Worm (Caenorhabditis elegans) whole organism, L4 larva: ENCODE measurements around the gene R155.5.

Experiments used
- F10B5.3 ChIP-seq: sonication (generic microtip); optimal IDR thresholded peaks from 2 replicates; lab custom pipeline; 2016; ENCODE audit warnings: mild to moderate bottlenecking, missing genetic modification characterization, missing compliant biosample characterization
- F44E2.7 ChIP-seq: fragments of 200-800 bp; sonication (Bioruptor generic); IDR thresholded peaks from 2 replicates; pipeline ENCODE4 v2.1.2; 2022; ENCODE audit warnings: missing genetic modification characterization, missing compliant biosample characterization
- R02D3.7 ChIP-seq: fragments of 150-350 bp; sonication (generic microtip); optimal IDR thresholded peaks from 3 replicates; lab custom pipeline; 2014; ENCODE audit warnings: missing biosample characterization, missing genetic modification characterization
- Y105C5A.15 ChIP-seq: fragments of 200-800 bp; sonication (Bioruptor generic); IDR thresholded peaks from 2 replicates; pipeline ENCODE4 v1.3.6; 2022; ENCODE audit warnings: missing genetic modification characterization, missing compliant biosample characterization
- Y48G9A.11 ChIP-seq: fragments of 200-800 bp; sonication (Bioruptor generic); IDR thresholded peaks from 2 replicates; pipeline ENCODE4 v1.3.6; 2022; ENCODE audit warnings: missing genetic modification reagents, missing genetic modification characterization, missing compliant biosample characterization
- Y75B8A.6 ChIP-seq: fragments of 200-800 bp; sonication (Bioruptor generic); IDR thresholded peaks from 2 replicates; pipeline ENCODE4 v1.3.6; 2022; ENCODE audit warnings: missing genetic modification reagents, missing genetic modification characterization, missing compliant biosample characterization
- aha-1 ChIP-seq: fragments of 150-350 bp; peaks from one replicate; lab custom pipeline; 2014; ENCODE audit warnings: missing biosample characterization, missing genetic modification characterization
- ama-1 ChIP-seq: fragments of 150-350 bp; optimal IDR thresholded peaks from 2 replicates; lab custom pipeline; 2014; ENCODE audit warnings: inconsistent platforms, mixed read lengths
- attf-4 ChIP-seq: sonication (generic microtip); optimal IDR thresholded peaks from 3 replicates; lab custom pipeline; 2017; ENCODE audit warnings: missing biosample characterization, missing genetic modification characterization
- ceh-28 ChIP-seq: fragments of 150-350 bp; optimal IDR thresholded peaks from 2 replicates; lab custom pipeline; 2014; ENCODE audit warnings: missing biosample characterization, missing genetic modification reagents, missing genetic modification characterization
- ceh-44 ChIP-seq: fragments of 200-800 bp; sonication (Bioruptor generic); IDR thresholded peaks from 2 replicates; pipeline ENCODE4 v1.3.6; 2022; ENCODE audit warnings: missing genetic modification reagents, missing genetic modification characterization, missing compliant biosample characterization
- ceh-62 ChIP-seq: sonication (generic microtip); optimal IDR thresholded peaks from 2 replicates; lab custom pipeline; 2017; ENCODE audit warnings: missing biosample characterization, missing genetic modification characterization
- ces-1 ChIP-seq: fragments of 150-350 bp; sonication (generic microtip); optimal IDR thresholded peaks from 4 replicates; lab custom pipeline; 2014; ENCODE audit warnings: missing biosample characterization, missing genetic modification reagents, missing genetic modification characterization
- cey-2 ChIP-seq: sonication (generic microtip); optimal IDR thresholded peaks from 3 replicates; lab custom pipeline; 2017; ENCODE audit warnings: missing genetic modification characterization, mild to moderate bottlenecking, missing compliant biosample characterization, antibody characterized with exemption, borderline replicate concordance; ENCODE audit not compliant: insufficient read depth
- ctbp-1 ChIP-seq: fragments of 200-800 bp; sonication (Bioruptor generic); IDR thresholded peaks from 2 replicates; pipeline ENCODE4 v1.3.6; 2022; ENCODE audit warnings: missing genetic modification reagents, missing genetic modification characterization, missing compliant biosample characterization
- daf-12 ChIP-seq: fragments of 150-350 bp; optimal IDR thresholded peaks from 2 replicates; lab custom pipeline; 2014; ENCODE audit warnings: missing biosample characterization, missing genetic modification reagents, missing genetic modification characterization
- daf-8 ChIP-seq: fragments of 200-800 bp; sonication (Bioruptor generic); IDR thresholded peaks from 2 replicates; pipeline ENCODE4 v1.3.6; 2022; ENCODE audit warnings: missing genetic modification characterization, missing compliant biosample characterization
- dmd-8 ChIP-seq: fragments of 200-800 bp; sonication (Bioruptor generic); IDR thresholded peaks from 2 replicates; pipeline ENCODE4 v1.3.6; 2022; ENCODE audit warnings: missing genetic modification characterization, missing compliant biosample characterization
- duxl-1 ChIP-seq: sonication (generic microtip); optimal IDR thresholded peaks from 2 replicates; lab custom pipeline; 2016; ENCODE audit warnings: mild to moderate bottlenecking, missing genetic modification characterization, moderate library complexity, missing compliant biosample characterization; ENCODE audit not compliant: poor library complexity
- egl-27 ChIP-seq: sonication (generic microtip); optimal IDR thresholded peaks from 3 replicates; lab custom pipeline; 2017; ENCODE audit warnings: missing biosample characterization, missing genetic modification reagents, missing genetic modification characterization
- egl-43 ChIP-seq: fragments of 200-800 bp; sonication (Bioruptor generic); IDR thresholded peaks from 2 replicates; pipeline ENCODE4 v1.3.6; 2022; ENCODE audit warnings: missing genetic modification reagents, missing genetic modification characterization, missing compliant biosample characterization
- hif-1 ChIP-seq, 2 experiments: sonication (generic microtip); optimal IDR thresholded peaks; 2 replicates each; lab custom pipeline; 2016 to 2017; ENCODE audit warnings: missing compliant biosample characterization in 2 of 2, missing genetic modification characterization in 2 of 2, missing genetic modification reagents in 2 of 2, missing genotype in 2 of 2, mild to moderate bottlenecking in 1 of 2
- hlh-11 ChIP-seq: fragments of 200-800 bp; sonication (Bioruptor generic); optimal IDR thresholded peaks from 2 replicates; lab custom pipeline; 2018; ENCODE audit warnings: mild to moderate bottlenecking, missing genetic modification characterization, missing compliant biosample characterization
- hlh-30 ChIP-seq: sonication (generic microtip); optimal IDR thresholded peaks from 2 replicates; lab custom pipeline; 2017; ENCODE audit warnings: antibody characterized with exemption, mild to moderate bottlenecking, missing genetic modification characterization, missing compliant biosample characterization; ENCODE audit not compliant: insufficient read depth
- jun-1 ChIP-seq: fragments of 150-350 bp; optimal IDR thresholded peaks from 2 replicates; lab custom pipeline; 2014; ENCODE audit warnings: missing biosample characterization, missing genetic modification reagents, missing genetic modification characterization
- lim-7 ChIP-seq: fragments of 200-800 bp; sonication (Bioruptor generic); IDR thresholded peaks from 2 replicates; pipeline ENCODE4 v1.3.6; 2022; ENCODE audit warnings: missing genetic modification characterization, missing compliant biosample characterization
- lin-1 ChIP-seq: fragments of 200-800 bp; sonication (Bioruptor generic); IDR thresholded peaks from 2 replicates; pipeline ENCODE4 v1.3.6; 2022; ENCODE audit warnings: missing genetic modification reagents, missing genetic modification characterization, missing compliant biosample characterization
- lin-15B ChIP-seq: fragments of 150-350 bp; sonication (generic microtip); optimal IDR thresholded peaks from 3 replicates; lab custom pipeline; 2014; ENCODE audit warnings: missing biosample characterization, missing genetic modification characterization
- lin-29 ChIP-seq: fragments of 200-800 bp; sonication (Bioruptor generic); IDR thresholded peaks from 2 replicates; pipeline ENCODE4 v1.3.6; 2022; ENCODE audit warnings: missing genetic modification reagents, missing genetic modification characterization, missing compliant biosample characterization
- lin-38 ChIP-seq: fragments of 200-800 bp; sonication (Bioruptor generic); IDR thresholded peaks from 2 replicates; pipeline ENCODE4 v1.3.6; 2022; ENCODE audit warnings: missing genetic modification reagents, missing genetic modification characterization, missing compliant biosample characterization
- madf-5 ChIP-seq, 2 experiments: fragments of 200-800 bp; sonication (Bioruptor generic); IDR thresholded peaks; 2 replicates each; pipeline ENCODE4 v1.3.6; 2022; ENCODE audit warnings: missing compliant biosample characterization in 2 of 2, missing genetic modification characterization in 2 of 2
- mdt-29 ChIP-seq: fragments of 200-800 bp; sonication (Bioruptor generic); IDR thresholded peaks from 2 replicates; pipeline ENCODE4 v1.3.6; 2022; ENCODE audit warnings: missing genetic modification reagents, missing genetic modification characterization, missing compliant biosample characterization
- mep-1 ChIP-seq: fragments of 150-350 bp; sonication (generic microtip); optimal IDR thresholded peaks from 3 replicates; lab custom pipeline; 2014; ENCODE audit warnings: missing biosample characterization, missing genetic modification characterization
- nhr-11 ChIP-seq: fragments of 150-350 bp; optimal IDR thresholded peaks from 2 replicates; lab custom pipeline; 2014; ENCODE audit warnings: missing biosample characterization, missing genetic modification characterization
- nhr-41 ChIP-seq: fragments of 200-800 bp; sonication (Bioruptor generic); IDR thresholded peaks from 2 replicates; pipeline ENCODE4 v1.3.6; 2022; ENCODE audit warnings: missing genetic modification reagents, missing genetic modification characterization, missing compliant biosample characterization
- nhr-6 ChIP-seq: fragments of 150-350 bp; optimal IDR thresholded peaks from 2 replicates; lab custom pipeline; 2014; ENCODE audit warnings: missing biosample characterization, missing genetic modification characterization
- nhr-76 ChIP-seq: fragments of 150-350 bp; optimal IDR thresholded peaks from 2 replicates; lab custom pipeline; 2014; ENCODE audit warnings: missing biosample characterization, missing genetic modification characterization
- nhr-77 ChIP-seq: fragments of 150-350 bp; optimal IDR thresholded peaks from 2 replicates; lab custom pipeline; 2014; ENCODE audit warnings: missing biosample characterization, missing genetic modification characterization
- saeg-2 ChIP-seq: fragments of 200-800 bp; sonication (Bioruptor generic); IDR thresholded peaks from 2 replicates; pipeline ENCODE4 v1.3.6; 2022; ENCODE audit warnings: missing genetic modification reagents, missing genetic modification characterization, missing compliant biosample characterization
- sdz-12 ChIP-seq: fragments of 200-800 bp; sonication (Bioruptor generic); optimal IDR thresholded peaks from 2 replicates; lab custom pipeline; 2018; ENCODE audit warnings: mild to moderate bottlenecking, missing genetic modification characterization, missing compliant biosample characterization
- skn-1 ChIP-seq: fragments of 150-350 bp; optimal IDR thresholded peaks from 2 replicates; lab custom pipeline; 2014; ENCODE audit warnings: missing biosample characterization, missing genetic modification characterization
- spr-1 ChIP-seq: sonication (generic microtip); optimal IDR thresholded peaks from 2 replicates; lab custom pipeline; 2016; ENCODE audit warnings: mild to moderate bottlenecking, missing genetic modification characterization, missing compliant biosample characterization
- spr-3 ChIP-seq: fragments of 200-800 bp; sonication (Bioruptor generic); optimal IDR thresholded peaks from 2 replicates; lab custom pipeline; 2018; ENCODE audit warnings: mild to moderate bottlenecking, missing genetic modification characterization, missing compliant biosample characterization
- tag-97 ChIP-seq: fragments of 200-800 bp; sonication (Bioruptor generic); IDR thresholded peaks from 2 replicates; pipeline ENCODE4 v1.3.6; 2022; ENCODE audit warnings: missing genetic modification characterization, missing compliant biosample characterization
- tra-1 ChIP-seq: fragments of 200-800 bp; sonication (Bioruptor generic); IDR thresholded peaks from 2 replicates; pipeline ENCODE4 v1.3.6; 2022; ENCODE audit warnings: missing genetic modification reagents, missing genetic modification characterization, missing compliant biosample characterization
- unc-130 ChIP-seq: sonication (generic microtip); optimal IDR thresholded peaks from 2 replicates; lab custom pipeline; 2016; ENCODE audit warnings: missing genetic modification reagents, missing genetic modification characterization, missing compliant biosample characterization
- unc-39 ChIP-seq: sonication (generic microtip); optimal IDR thresholded peaks from 2 replicates; lab custom pipeline; 2017; ENCODE audit warnings: missing biosample characterization, missing genetic modification characterization
- unc-62 ChIP-seq, 3 experiments: fragments of 150-350 bp in 1 of 3; sonication (generic microtip); optimal IDR thresholded peaks in 2 of 3; peaks in 1 of 3; 1 replicate in 1 of 3; 2 replicates in 2 of 3; lab custom pipeline; 2014 to 2017; ENCODE audit warnings: missing biosample characterization in 3 of 3, missing genetic modification characterization in 3 of 3, missing genetic modification reagents in 3 of 3, missing genotype in 1 of 3
- zip-11 ChIP-seq: fragments of 200-800 bp; sonication (Bioruptor generic); IDR thresholded peaks from 2 replicates; pipeline ENCODE4 v1.3.6; 2022; ENCODE audit warnings: missing genetic modification characterization, missing compliant biosample characterization
- zip-2 ChIP-seq: fragments of 150-350 bp; optimal IDR thresholded peaks from 2 replicates; lab custom pipeline; 2014; ENCODE audit warnings: missing biosample characterization, missing genetic modification characterization
- ztf-11 ChIP-seq: fragments of 150-350 bp; optimal IDR thresholded peaks from 2 replicates; lab custom pipeline; 2014; ENCODE audit warnings: missing biosample characterization, missing genetic modification characterization
- ztf-7 ChIP-seq: fragments of 150-350 bp; optimal IDR thresholded peaks from 2 replicates; lab custom pipeline; 2014; ENCODE audit warnings: missing biosample characterization, missing genetic modification characterization

R155.5 gene

DNA sequence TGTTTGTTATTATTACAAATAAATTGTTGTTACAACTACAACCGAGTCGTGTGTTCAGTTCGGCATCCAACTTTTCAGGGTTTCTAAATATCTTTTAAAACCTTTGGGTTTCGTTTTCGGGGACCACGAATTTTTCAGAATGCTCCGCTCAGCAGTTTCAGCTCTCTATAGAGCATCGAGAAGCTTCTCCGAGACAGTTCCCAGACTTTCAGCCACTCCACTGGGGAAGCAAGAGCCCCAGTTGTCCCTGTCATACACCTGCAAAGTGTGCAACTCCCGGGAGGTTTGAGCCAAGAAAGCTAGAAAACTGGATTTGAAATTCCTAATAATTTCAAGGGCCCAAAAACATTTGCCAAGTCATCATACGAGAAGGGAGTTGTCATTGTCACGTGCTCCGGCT is 18.9 kb downstream of the R155.5 start, which contains the start of gene F53A3.7 (continued):
- no peak for TF ChIP-seq zip-11 (GFP tag; lab: Robert Waterston, UW)
- no peak for TF ChIP-seq Y75B8A.6 (GFP tag; lab: Robert Waterston, UW)
- no peak for TF ChIP-seq attf-4
- TF ChIP-seq nhr-77 (tag; lab: Kevin White, UChicago) = no peak
- TF ChIP-seq R02D3.7 (tag; lab: Kevin White, UChicago) = no peak
- 0 out of 2 replicates have a peak, but pooled peaks have one; percentile 11 for TF ChIP-seq nhr-41
- TF ChIP-seq lim-7 (GFP tag; lab: Robert Waterston, UW) = no peak
- peak; percentile 63 for TF ChIP-seq sdz-12 (GFP tag; lab: Kevin White, UChicago)
- no peak for TF ChIP-seq mdt-29 (GFP tag; lab: Robert Waterston, UW)
- TF ChIP-seq ceh-28 = no peak
- TF ChIP-seq ceh-62 (tag; lab: Kevin White, UChicago) = no peak
- no peak for TF ChIP-seq ces-1 (GFP tag; lab: Kevin White, UChicago)
- no peak for TF ChIP-seq egl-43 (GFP tag; lab: Robert Waterston, UW)
- no peak for TF ChIP-seq egl-27
- TF ChIP-seq spr-3 (GFP tag; lab: Kevin White, UChicago) = no peak
- TF ChIP-seq unc-39 (tag; lab: Kevin White, UChicago) = no peak
- no peak for TF ChIP-seq jun-1
- no peak for TF ChIP-seq lin-15B
- TF ChIP-seq unc-62 (GFP tag; optimal IDR thresholded peaks at IDR 0.05 in 1 of 2; lab: Kevin White, UChicago) = no peak
- no peak for TF ChIP-seq unc-62 (tag; optimal IDR thresholded peaks at IDR 0.05; lab: Kevin White, UChicago)
- peak; percentile 67 for TF ChIP-seq lin-38 (GFP tag; lab: Robert Waterston, UW)
- TF ChIP-seq hlh-11 (tag; lab: Kevin White, UChicago) = no peak
- peak; percentile 81 for TF ChIP-seq aha-1 (tag; lab: Kevin White, UChicago)
- peak; percentile 42 for TF ChIP-seq unc-130 (GFP tag; lab: Kevin White, UChicago)
- no peak for TF ChIP-seq daf-8 (GFP tag; lab: Robert Waterston, UW)
- peak; percentile 41; the same call in 1 of the 2 replicates for TF ChIP-seq tra-1
- no peak for TF ChIP-seq ztf-7 (tag; lab: Kevin White, UChicago)
- no peak for TF ChIP-seq F44E2.7 (GFP tag; lab: Robert Waterston, UW)
- TF ChIP-seq hlh-30 (tag; lab: Kevin White, UChicago) = no peak
- peak; percentile 67; the same call in 1 of the 2 replicates for TF ChIP-seq Y105C5A.15 (GFP tag; lab: Robert Waterston, UW)
- TF ChIP-seq hif-1 (tag; optimal IDR thresholded peaks at IDR 0.05; lab: Kevin White, UChicago) = no peak
- no peak for TF ChIP-seq lin-29
- TF ChIP-seq nhr-76 (tag; lab: Kevin White, UChicago) = no peak
- TF ChIP-seq madf-5 (GFP tag; IDR thresholded peaks at IDR 0.05; lab: Robert Waterston, UW) = peak in 1 of 2 experiments; percentile 45; a peak in 1 of 4 replicates
- TF ChIP-seq spr-1 = no peak
- no peak for TF ChIP-seq skn-1 (tag; lab: Kevin White, UChicago)
- TF ChIP-seq duxl-1 = no peak

DNA sequence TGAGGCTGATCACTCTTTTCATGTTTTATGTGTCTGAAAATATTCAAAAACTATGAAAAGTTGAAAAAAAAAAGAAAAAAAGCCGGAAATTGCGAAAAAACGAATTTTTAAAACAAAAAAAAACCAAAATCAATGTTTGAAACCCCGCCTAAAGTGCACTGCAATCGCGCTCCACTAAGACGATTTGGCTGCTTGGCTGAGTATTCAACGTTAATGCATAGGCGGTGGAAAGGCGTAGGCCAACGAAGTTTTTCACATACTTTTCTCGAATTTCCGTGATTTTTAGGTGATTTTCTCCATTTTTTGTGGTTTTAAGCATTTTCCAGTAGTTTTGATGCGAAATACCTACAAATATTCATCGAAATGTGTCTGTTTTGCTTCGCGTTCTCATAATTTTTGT is 20.1 kb downstream of the R155.5 start, which contains the start of the genes polh-1 and rps-22:
polh-1 (minus strand) TSS at position 34 of the 400 bp plus-strand sequence.
rps-22 (plus strand) TSS at position 300 of the 400 bp plus-strand sequence.
- TF ChIP-seq lin-29 = no peak
- TF ChIP-seq daf-12 (tag; lab: Kevin White, UChicago) = no peak
- no peak for TF ChIP-seq Y48G9A.11
- TF ChIP-seq Y105C5A.15 (GFP tag; lab: Robert Waterston, UW) = no peak
- peak; percentile 15 for TF ChIP-seq unc-130 (GFP tag; lab: Kevin White, UChicago)
- peak; percentile 54; the same call in 1 of the 2 replicates for TF ChIP-seq lin-1 (GFP tag; lab: Robert Waterston, UW)
- no peak for TF ChIP-seq saeg-2 (GFP tag; lab: Robert Waterston, UW)
- no peak for TF ChIP-seq dmd-8 (GFP tag; lab: Robert Waterston, UW)
- TF ChIP-seq duxl-1 = peak; percentile 12
- TF ChIP-seq mep-1 (tag; lab: Kevin White, UChicago) = peak; percentile 93
- TF ChIP-seq ces-1 (GFP tag; lab: Kevin White, UChicago) = no peak
- TF ChIP-seq F10B5.3 (tag; lab: Kevin White, UChicago) = no peak
- no peak for TF ChIP-seq cey-2 (tag; lab: Kevin White, UChicago)
- TF ChIP-seq ztf-11 = no peak
- no peak for TF ChIP-seq ceh-44 (GFP tag; lab: Robert Waterston, UW)
- peak; percentile 68 for TF ChIP-seq lin-15B
- 0 out of 2 replicates have a peak, but pooled peaks have one; percentile 25 for TF ChIP-seq ctbp-1 (GFP tag; lab: Robert Waterston, UW)
- TF ChIP-seq ama-1 (lab: Kevin White, UChicago) = peak; percentile 67
- TF ChIP-seq nhr-6 (tag; lab: Kevin White, UChicago) = peak; percentile 96
- TF ChIP-seq nhr-11 (tag; lab: Kevin White, UChicago) = peak; percentile 85
- no peak for TF ChIP-seq zip-2 (tag; lab: Kevin White, UChicago)
- TF ChIP-seq tag-97 = no peak
